Fruit fly (Drosophila melanogaster) whole organism, wandering third instar larva: Measurements from ENCODE around the gene Proc.

ENCODE experiments used
- Abd-B ChIP-seq: fragments of >200 bp; optimal IDR thresholded peaks from 2 replicates; lab custom pipeline; 2017; ENCODE audit warnings: missing biosample characterization, missing genetic modification characterization
- CG32264 ChIP-seq: fragments of 200-800 bp; sonication (Bioruptor generic); optimal IDR thresholded peaks from 2 replicates; lab custom pipeline; 2016; ENCODE audit warnings: missing biosample characterization, missing genetic modification characterization
- Myc ChIP-seq: fragments of >200 bp; optimal IDR thresholded peaks from 2 replicates; lab custom pipeline; 2017
- OdsH ChIP-seq: fragments of 200-800 bp; sonication (Bioruptor generic); optimal IDR thresholded peaks from 2 replicates; lab custom pipeline; 2016; ENCODE audit warnings: missing biosample characterization, mild to moderate bottlenecking, missing genetic modification characterization
- h ChIP-seq: fragments of 200-800 bp; sonication (Bioruptor generic); optimal IDR thresholded peaks from 3 replicates; lab custom pipeline; 2016; ENCODE audit warnings: missing biosample characterization, mild to moderate bottlenecking, missing genetic modification characterization
- pan ChIP-seq: fragments of >200 bp; optimal IDR thresholded peaks from 2 replicates; lab custom pipeline; 2017

DNA sequence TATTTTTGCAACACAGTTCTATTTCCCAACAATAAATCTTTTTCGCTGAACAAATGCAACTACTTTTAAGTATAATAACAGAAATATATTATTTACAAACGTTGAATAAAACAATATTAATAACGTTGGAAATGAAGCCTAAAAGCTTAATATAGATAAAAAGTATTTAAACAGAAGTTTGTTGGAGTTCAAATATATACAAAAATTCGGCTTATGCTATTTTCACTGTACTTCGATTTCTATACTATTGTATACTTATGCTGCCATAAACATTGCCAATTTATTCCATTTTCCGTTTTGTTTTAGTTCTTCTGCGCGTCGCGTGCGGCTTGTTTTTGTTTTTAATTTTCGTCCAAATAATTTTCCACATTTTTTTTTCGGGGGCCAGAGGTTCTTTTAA, 50.4 kb downstream of the Proc start, which contains the start of gene CG7115:
- no peak for TF ChIP-seq pan
- no peak for TF ChIP-seq OdsH (GFP tag; lab: Kevin White, UChicago)
- TF ChIP-seq CG32264 (GFP tag; lab: Kevin White, UChicago) = no peak
- no peak for TF ChIP-seq Abd-B
- no peak for TF ChIP-seq h (GFP tag; lab: Kevin White, UChicago)
- no peak for TF ChIP-seq Myc (lab: Kevin White, UChicago)
